Worm (Caenorhabditis elegans) whole organism, L4 larva: ENCODE measurements around the gene faxc-1.
A peak's percentile ranks its signal among the peaks of the same experiment; 100 is the strongest.

ENCODE experiments used
- F10B5.3 ChIP-seq: sonication (generic microtip); optimal IDR thresholded peaks from 2 replicates; lab custom pipeline; 2016; ENCODE audit warnings: mild to moderate bottlenecking, missing genetic modification characterization, missing compliant biosample characterization
- R02D3.7 ChIP-seq: fragments of 150-350 bp; sonication (generic microtip); optimal IDR thresholded peaks from 3 replicates; lab custom pipeline; 2014; ENCODE audit warnings: missing biosample characterization, missing genetic modification characterization
- T20F7.1 ChIP-seq: fragments of 200-800 bp; sonication (Bioruptor generic); optimal IDR thresholded peaks from 2 replicates; lab custom pipeline; 2018; ENCODE audit warnings: mild to moderate bottlenecking, missing genetic modification characterization, missing compliant biosample characterization
- Y105C5A.15 ChIP-seq: fragments of 200-800 bp; sonication (Bioruptor generic); IDR thresholded peaks from 2 replicates; pipeline ENCODE4 v1.3.6; 2022; ENCODE audit warnings: missing genetic modification characterization, missing compliant biosample characterization
- ZK546.5 ChIP-seq, 2 experiments: sonication (generic microtip); optimal IDR thresholded peaks; 2 replicates each; lab custom pipeline; 2017; ENCODE audit warnings: missing biosample characterization in 2 of 2, missing genetic modification characterization in 2 of 2
- aly-2 ChIP-seq: sonication (generic microtip); optimal IDR thresholded peaks from 2 replicates; lab custom pipeline; 2018; ENCODE audit warnings: missing biosample characterization, missing genetic modification characterization
- ama-1 ChIP-seq: fragments of 150-350 bp; optimal IDR thresholded peaks from 2 replicates; lab custom pipeline; 2014; ENCODE audit warnings: inconsistent platforms, mixed read lengths
- arid-1 ChIP-seq: fragments of 200-800 bp; sonication (Bioruptor generic); conservative IDR thresholded peaks from 2 replicates; pipeline ENCODE4 v1.3.6; 2022; ENCODE audit warnings: missing genetic modification reagents, missing genetic modification characterization, missing compliant biosample characterization
- ceh-28 ChIP-seq: fragments of 150-350 bp; optimal IDR thresholded peaks from 2 replicates; lab custom pipeline; 2014; ENCODE audit warnings: missing biosample characterization, missing genetic modification reagents, missing genetic modification characterization
- ceh-32 ChIP-seq: sonication (generic microtip); optimal IDR thresholded peaks from 2 replicates; lab custom pipeline; 2016; ENCODE audit warnings: mild to moderate bottlenecking, missing genetic modification characterization, missing compliant biosample characterization; ENCODE audit not compliant: poor library complexity
- cey-2 ChIP-seq: sonication (generic microtip); optimal IDR thresholded peaks from 3 replicates; lab custom pipeline; 2017; ENCODE audit warnings: missing genetic modification characterization, mild to moderate bottlenecking, missing compliant biosample characterization, antibody characterized with exemption, borderline replicate concordance; ENCODE audit not compliant: insufficient read depth
- daf-12 ChIP-seq: fragments of 150-350 bp; optimal IDR thresholded peaks from 2 replicates; lab custom pipeline; 2014; ENCODE audit warnings: missing biosample characterization, missing genetic modification reagents, missing genetic modification characterization
- daf-16 ChIP-seq, 3 experiments: sonication (generic microtip); optimal IDR thresholded peaks; 2 replicates each; lab custom pipeline; 2016 to 2017; ENCODE audit warnings: missing genetic modification characterization in 3 of 3, missing genetic modification reagents in 3 of 3, mild to moderate bottlenecking in 2 of 3, missing compliant biosample characterization in 2 of 3, missing biosample characterization in 1 of 3, moderate library complexity in 1 of 3
- dve-1 ChIP-seq: sonication (generic microtip); optimal IDR thresholded peaks from 2 replicates; lab custom pipeline; 2017; ENCODE audit warnings: antibody characterized with exemption, mild to moderate bottlenecking, missing genetic modification characterization, missing compliant biosample characterization; ENCODE audit not compliant: insufficient read depth
- egl-43 ChIP-seq: fragments of 200-800 bp; sonication (Bioruptor generic); IDR thresholded peaks from 2 replicates; pipeline ENCODE4 v1.3.6; 2022; ENCODE audit warnings: missing genetic modification reagents, missing genetic modification characterization, missing compliant biosample characterization
- fkh-10 ChIP-seq: fragments of 150-350 bp; optimal IDR thresholded peaks from 2 replicates; lab custom pipeline; 2014; ENCODE audit warnings: missing biosample characterization, missing genetic modification reagents, missing genetic modification characterization
- hif-1 ChIP-seq, 2 experiments: sonication (generic microtip); optimal IDR thresholded peaks; 2 replicates each; lab custom pipeline; 2016 to 2017; ENCODE audit warnings: missing compliant biosample characterization in 2 of 2, missing genetic modification characterization in 2 of 2, missing genetic modification reagents in 2 of 2, missing genotype in 2 of 2, mild to moderate bottlenecking in 1 of 2
- hlh-30 ChIP-seq: sonication (generic microtip); optimal IDR thresholded peaks from 2 replicates; lab custom pipeline; 2017; ENCODE audit warnings: antibody characterized with exemption, mild to moderate bottlenecking, missing genetic modification characterization, missing compliant biosample characterization; ENCODE audit not compliant: insufficient read depth
- hmg-1.1 ChIP-seq: fragments of 200-800 bp; sonication (Bioruptor generic); IDR thresholded peaks from 2 replicates; pipeline ENCODE4 v1.3.6; 2022; ENCODE audit warnings: missing genetic modification reagents, missing genetic modification characterization, missing compliant biosample characterization
- jun-1 ChIP-seq: fragments of 150-350 bp; optimal IDR thresholded peaks from 2 replicates; lab custom pipeline; 2014; ENCODE audit warnings: missing biosample characterization, missing genetic modification reagents, missing genetic modification characterization
- lin-29 ChIP-seq: fragments of 200-800 bp; sonication (Bioruptor generic); IDR thresholded peaks from 2 replicates; pipeline ENCODE4 v1.3.6; 2022; ENCODE audit warnings: missing genetic modification reagents, missing genetic modification characterization, missing compliant biosample characterization
- lin-38 ChIP-seq: fragments of 200-800 bp; sonication (Bioruptor generic); IDR thresholded peaks from 2 replicates; pipeline ENCODE4 v1.3.6; 2022; ENCODE audit warnings: missing genetic modification reagents, missing genetic modification characterization, missing compliant biosample characterization
- lin-39 ChIP-seq: fragments of 150-350 bp; optimal IDR thresholded peaks from 2 replicates; lab custom pipeline; 2014; ENCODE audit warnings: missing biosample characterization, missing genetic modification reagents, missing genetic modification characterization
- mep-1 ChIP-seq: fragments of 150-350 bp; sonication (generic microtip); optimal IDR thresholded peaks from 3 replicates; lab custom pipeline; 2014; ENCODE audit warnings: missing biosample characterization, missing genetic modification characterization
- mxl-2 ChIP-seq: fragments of 200-800 bp; sonication (Bioruptor generic); conservative IDR thresholded peaks from 2 replicates; pipeline ENCODE4 v1.3.6; 2022; ENCODE audit warnings: missing genetic modification reagents, missing genetic modification characterization, missing compliant biosample characterization
- nhr-102 ChIP-seq: sonication (generic microtip); optimal IDR thresholded peaks from 2 replicates; lab custom pipeline; 2016; ENCODE audit warnings: mild to moderate bottlenecking, missing genetic modification characterization, moderate library complexity, missing compliant biosample characterization
- nhr-28 ChIP-seq: fragments of 150-350 bp; optimal IDR thresholded peaks from 2 replicates; lab custom pipeline; 2014; ENCODE audit warnings: missing biosample characterization, missing genetic modification characterization
- nhr-42 ChIP-seq: fragments of 200-800 bp; sonication (Bioruptor generic); IDR thresholded peaks from 2 replicates; pipeline ENCODE4 v1.3.6; 2022; ENCODE audit warnings: missing genetic modification characterization, missing compliant biosample characterization
- nhr-6 ChIP-seq: fragments of 150-350 bp; optimal IDR thresholded peaks from 2 replicates; lab custom pipeline; 2014; ENCODE audit warnings: missing biosample characterization, missing genetic modification characterization
- nhr-76 ChIP-seq: fragments of 150-350 bp; optimal IDR thresholded peaks from 2 replicates; lab custom pipeline; 2014; ENCODE audit warnings: missing biosample characterization, missing genetic modification characterization
- pha-4 ChIP-seq, 2 experiments: fragments of 150-350 bp in 1 of 2; fragments of 200-800 bp in 1 of 2; sonication (Bioruptor generic) in 1 of 2; IDR thresholded peaks in 1 of 2; optimal IDR thresholded peaks in 1 of 2; 2 replicates each; pipeline versions ENCODE4 v1.3.6 to Lab custom; 2014 to 2022; ENCODE audit warnings: missing genetic modification characterization in 2 of 2, missing genetic modification reagents in 2 of 2, missing biosample characterization in 1 of 2, missing compliant biosample characterization in 1 of 2
- set-16 ChIP-seq: fragments of 200-800 bp; sonication (Bioruptor generic); IDR thresholded peaks from 2 replicates; pipeline ENCODE4 v1.3.6; 2022; ENCODE audit warnings: missing genetic modification reagents, missing genetic modification characterization, missing compliant biosample characterization
- spr-1 ChIP-seq: sonication (generic microtip); optimal IDR thresholded peaks from 2 replicates; lab custom pipeline; 2016; ENCODE audit warnings: mild to moderate bottlenecking, missing genetic modification characterization, missing compliant biosample characterization
- spr-3 ChIP-seq: fragments of 200-800 bp; sonication (Bioruptor generic); optimal IDR thresholded peaks from 2 replicates; lab custom pipeline; 2018; ENCODE audit warnings: mild to moderate bottlenecking, missing genetic modification characterization, missing compliant biosample characterization
- unc-130 ChIP-seq: sonication (generic microtip); optimal IDR thresholded peaks from 2 replicates; lab custom pipeline; 2016; ENCODE audit warnings: missing genetic modification reagents, missing genetic modification characterization, missing compliant biosample characterization
- unc-62 ChIP-seq, 3 experiments: fragments of 150-350 bp in 1 of 3; sonication (generic microtip); optimal IDR thresholded peaks in 2 of 3; peaks in 1 of 3; 1 replicate in 1 of 3; 2 replicates in 2 of 3; lab custom pipeline; 2014 to 2017; ENCODE audit warnings: missing biosample characterization in 3 of 3, missing genetic modification characterization in 3 of 3, missing genetic modification reagents in 3 of 3, missing genotype in 1 of 3
- ztf-7 ChIP-seq: fragments of 150-350 bp; optimal IDR thresholded peaks from 2 replicates; lab custom pipeline; 2014; ENCODE audit warnings: missing biosample characterization, missing genetic modification characterization

The faxc-1 gene

DNA sequence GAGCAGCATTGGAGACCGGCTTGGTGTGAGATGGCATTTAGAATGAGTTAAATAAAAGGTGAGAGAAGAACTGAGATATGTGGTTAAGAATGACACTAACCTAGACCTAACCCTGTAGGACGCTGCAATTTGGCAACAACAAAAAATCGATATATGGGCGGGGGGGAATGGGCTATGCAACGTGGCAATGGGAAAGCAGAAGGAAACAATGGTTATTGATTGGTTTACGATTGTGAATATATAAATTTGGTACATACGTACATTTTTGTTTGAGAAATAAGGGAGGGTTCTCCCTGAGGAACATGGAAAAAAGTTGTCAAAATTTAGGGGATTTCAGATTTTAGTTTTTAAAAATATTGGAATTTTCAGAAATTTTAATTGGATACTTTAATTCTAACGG is 14.9 kb upstream of the faxc-1 start, which contains the start of gene tag-276:
Gene tag-276 (minus strand): TSS at position 101 of the 400 bp plus-strand sequence.
- TF ChIP-seq ceh-28 (tag; lab: Kevin White, UChicago) = peak; percentile 1
- TF ChIP-seq lin-39 (tag; lab: Kevin White, UChicago) = no peak
- TF ChIP-seq, all 104 proteins: peak for 1

DNA sequence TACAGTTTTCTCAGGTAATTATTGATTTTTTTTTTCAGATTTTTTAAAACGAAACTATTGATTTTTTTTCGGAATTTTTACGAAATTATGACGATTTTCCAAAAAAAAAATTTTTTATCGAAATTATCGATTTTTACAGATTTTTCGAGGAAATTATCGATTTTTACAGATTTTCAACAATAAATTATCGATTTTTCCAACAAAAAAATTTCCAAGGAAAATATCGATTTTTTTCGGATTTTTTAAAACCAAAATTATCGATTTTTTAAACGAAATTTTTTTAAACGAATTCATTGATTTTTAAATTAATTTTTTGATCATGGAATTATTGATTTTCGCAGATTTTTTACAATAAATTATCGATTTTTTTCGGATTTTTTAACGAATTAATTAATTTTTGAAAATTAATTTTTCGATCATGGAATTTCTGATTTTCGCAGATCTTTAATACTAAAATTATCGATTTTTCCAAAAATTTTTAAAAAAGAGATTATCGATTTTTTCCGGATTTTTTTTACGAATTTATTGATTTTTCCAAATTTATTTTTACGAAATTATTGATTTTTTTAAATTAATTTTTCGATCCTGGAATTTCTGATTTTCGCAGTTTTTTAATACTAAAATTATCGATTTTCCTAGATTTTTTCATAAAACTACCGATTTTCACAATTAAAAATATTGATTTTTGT is 8.3 kb upstream of the faxc-1 start:
- TF ChIP-seq nhr-102 (tag; lab: Kevin White, UChicago) (no peak), ceh-28 (tag; lab: Kevin White, UChicago) (peak; percentile 96)

DNA sequence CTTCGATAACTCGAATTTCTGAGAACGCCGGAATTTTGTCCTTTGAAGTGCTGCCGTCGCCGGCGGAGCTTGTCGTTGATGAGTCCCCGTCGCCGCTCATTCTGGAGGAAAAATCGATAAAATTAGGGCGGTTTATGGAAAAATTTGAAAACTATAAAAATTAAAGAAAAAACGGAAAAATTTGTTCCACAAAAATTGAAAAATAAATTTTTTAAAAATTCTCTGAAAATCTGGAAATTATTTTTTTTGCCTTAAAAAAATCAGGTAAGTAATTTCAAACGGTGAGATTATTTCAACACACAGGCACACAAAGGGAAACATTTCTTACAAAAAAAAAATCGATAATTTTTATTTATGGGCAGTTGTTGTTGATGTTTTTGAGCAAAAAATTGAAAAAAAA is 7.5 kb upstream of the faxc-1 start, which contains the start of gene parn-2:
Gene parn-2 (minus strand): TSS at position 101 of the 400 bp plus-strand sequence.
- TF ChIP-seq lin-38 (GFP tag; lab: Robert Waterston, UW) (no peak), T20F7.1 (no peak), pha-4 (GFP tag; IDR thresholded peaks at IDR 0.05; lab: Robert Waterston, UW) (no peak), pha-4 (tag; optimal IDR thresholded peaks at IDR 0.05; lab: Kevin White, UChicago) (no peak), egl-43 (GFP tag; lab: Robert Waterston, UW) (no peak; the same call in none of the 2 replicates), mxl-2 (GFP tag; lab: Robert Waterston, UW) (no peak), ceh-32 (tag; lab: Kevin White, UChicago) (no peak), nhr-76 (tag; lab: Kevin White, UChicago) (no peak), unc-130 (GFP tag; lab: Kevin White, UChicago) (no peak), ZK546.5 (tag; optimal IDR thresholded peaks at IDR 0.05; lab: Kevin White, UChicago) (no peak), nhr-42 (GFP tag; lab: Robert Waterston, UW) (no peak), spr-3 (GFP tag; lab: Kevin White, UChicago) (no peak), hif-1 (tag; optimal IDR thresholded peaks at IDR 0.05; lab: Kevin White, UChicago) (no peak), F10B5.3 (tag; lab: Kevin White, UChicago) (no peak), daf-12 (no peak), dve-1 (tag; lab: Kevin White, UChicago) (no peak), set-16 (GFP tag; lab: Robert Waterston, UW) (no peak)
- TF ChIP-seq, all 104 proteins: peak for 0

DNA sequence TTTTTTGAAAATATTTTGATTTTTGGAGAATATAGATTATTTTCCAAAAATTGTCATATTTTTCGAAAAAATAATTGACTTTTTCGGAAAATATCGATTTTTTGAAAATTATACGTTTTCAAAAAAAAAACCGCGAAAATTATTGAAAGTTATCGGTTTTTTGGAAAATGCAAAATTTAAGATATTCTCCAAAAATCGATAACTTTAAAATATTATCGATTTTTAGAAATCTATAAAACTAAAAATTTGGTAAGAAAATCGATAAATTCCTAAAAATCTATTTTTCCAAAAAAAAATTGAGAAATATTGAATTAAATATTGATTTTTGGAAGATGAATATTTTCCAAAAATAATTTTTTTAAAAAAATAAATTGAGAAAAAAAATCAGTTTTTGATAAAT is 6.9 kb upstream of the faxc-1 start:
- TF ChIP-seq ceh-28 (tag; lab: Kevin White, UChicago) (peak; percentile 65), spr-1 (no peak)
- TF ChIP-seq, all 104 proteins: peak for 1

DNA sequence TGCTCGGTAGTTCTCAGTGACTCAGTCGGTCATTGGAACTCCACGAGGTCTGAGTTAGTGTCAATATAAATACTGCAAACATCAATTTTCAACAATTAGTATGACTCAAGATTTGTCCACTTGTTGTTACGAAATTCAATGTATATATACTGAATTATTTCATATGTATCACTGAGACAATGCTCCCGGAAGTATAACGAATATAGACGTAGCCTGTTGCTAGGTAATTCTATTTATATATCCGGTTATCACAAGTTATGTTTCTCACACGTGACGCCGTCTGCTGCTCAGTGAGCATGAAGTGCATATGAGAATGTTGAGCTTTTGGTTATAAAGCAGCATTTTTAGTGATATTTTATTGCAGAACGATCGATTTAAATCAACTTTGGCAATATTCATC is 3.5 kb upstream of the faxc-1 start:
- TF ChIP-seq ztf-7 (tag; lab: Kevin White, UChicago) = no peak
- peak in 1 of 2 experiments; percentile 32 for TF ChIP-seq unc-62 (GFP tag; optimal IDR thresholded peaks at IDR 0.05 in 1 of 2; lab: Kevin White, UChicago)
- TF ChIP-seq unc-62 (tag; optimal IDR thresholded peaks at IDR 0.05; lab: Kevin White, UChicago) = no peak

DNA sequence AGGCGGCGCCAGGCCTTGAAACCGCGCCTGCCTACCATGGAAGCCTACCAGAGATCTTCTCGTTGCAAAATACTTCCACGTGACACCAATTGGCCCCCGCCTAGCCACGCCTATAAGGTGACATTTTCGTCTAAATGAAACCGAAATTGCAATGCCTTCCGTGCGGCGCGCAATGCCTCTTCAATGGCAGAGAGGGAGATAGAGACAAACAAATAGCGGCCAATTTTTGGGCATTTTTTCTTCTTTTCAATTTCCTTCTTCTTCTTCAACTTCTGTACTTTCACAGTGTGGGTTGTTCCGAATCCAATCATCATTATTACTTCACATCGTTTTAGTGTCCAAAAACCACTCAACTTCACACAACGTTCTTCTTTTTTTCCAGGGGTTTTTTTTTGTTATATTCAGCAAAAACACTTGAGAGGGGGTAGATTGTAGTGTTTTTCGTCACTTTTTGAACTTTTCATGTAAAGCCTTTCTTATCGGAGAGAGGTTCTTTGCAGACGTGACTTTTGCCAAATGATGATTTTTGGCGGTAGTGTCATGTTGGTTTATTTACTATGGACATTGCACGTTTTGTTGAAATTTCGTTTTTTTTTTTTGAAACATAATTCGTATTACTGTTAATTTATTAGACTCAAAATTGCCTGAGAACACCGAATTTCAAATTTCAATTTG is 2.7 kb upstream of the faxc-1 start:
- no peak for TF ChIP-seq lin-29 (GFP tag; lab: Robert Waterston, UW)
- no peak for TF ChIP-seq hmg-1.1
- TF ChIP-seq ama-1 (lab: Kevin White, UChicago) = no peak
- no peak for TF ChIP-seq nhr-6 (tag; lab: Kevin White, UChicago)
- TF ChIP-seq R02D3.7 (tag; lab: Kevin White, UChicago) = no peak
- TF ChIP-seq arid-1 = no peak
- TF ChIP-seq ceh-32 (tag; lab: Kevin White, UChicago) = no peak
- no peak for TF ChIP-seq nhr-28 (tag; lab: Kevin White, UChicago)
- TF ChIP-seq mep-1 (tag; lab: Kevin White, UChicago) = peak; percentile 26
- TF ChIP-seq aly-2 (tag; lab: Kevin White, UChicago) = no peak
- TF ChIP-seq fkh-10 (GFP tag; lab: Kevin White, UChicago) = no peak
- no peak for TF ChIP-seq daf-16 (GFP tag; optimal IDR thresholded peaks at IDR 0.05; lab: Kevin White, UChicago)
- TF ChIP-seq daf-16 (tag; optimal IDR thresholded peaks at IDR 0.05; lab: Kevin White, UChicago) = peak; percentile 25
- no peak for TF ChIP-seq cey-2 (tag; lab: Kevin White, UChicago)
- no peak for TF ChIP-seq jun-1
- no peak for TF ChIP-seq Y105C5A.15 (GFP tag; lab: Robert Waterston, UW)
- peak; percentile 76 to 83 for TF ChIP-seq hif-1 (tag; optimal IDR thresholded peaks at IDR 0.05; lab: Kevin White, UChicago)
- peak; percentile 7 for TF ChIP-seq hlh-30 (tag; lab: Kevin White, UChicago)
